Worm (Caenorhabditis elegans) whole organism, L3 larva: ENCODE measurements around the gene elp-1.

Source experiments
- ama-1 ChIP-seq: fragments of 150-350 bp; optimal IDR thresholded peaks from 2 replicates; lab custom pipeline; 2018
- ceh-28 ChIP-seq: fragments of 150-350 bp; optimal IDR thresholded peaks from 2 replicates; lab custom pipeline; 2014; ENCODE audit warnings: missing biosample characterization, missing genetic modification reagents, missing genetic modification characterization
- ceh-82 ChIP-seq: fragments of 150-350 bp; optimal IDR thresholded peaks from 2 replicates; lab custom pipeline; 2014; ENCODE audit warnings: missing biosample characterization, missing genetic modification characterization
- daf-12 ChIP-seq: fragments of 150-350 bp; optimal IDR thresholded peaks from 2 replicates; lab custom pipeline; 2014; ENCODE audit warnings: missing biosample characterization, missing genetic modification reagents, missing genetic modification characterization
- egl-5 ChIP-seq: fragments of 150-350 bp; optimal IDR thresholded peaks from 2 replicates; lab custom pipeline; 2017; ENCODE audit warnings: missing biosample characterization, missing genetic modification reagents, missing genetic modification characterization, inconsistent platforms
- elt-1 ChIP-seq: fragments of 150-350 bp; optimal IDR thresholded peaks from 2 replicates; lab custom pipeline; 2014; ENCODE audit warnings: missing biosample characterization, missing genetic modification characterization
- elt-3 ChIP-seq, 3 experiments: fragments of 150-350 bp in 1 of 3; sonication (generic microtip) in 2 of 3; optimal IDR thresholded peaks; 2 replicates in 2 of 3; 4 replicates in 1 of 3; lab custom pipeline; 2014 to 2017; ENCODE audit warnings: missing biosample characterization in 3 of 3, missing genetic modification characterization in 3 of 3
- eor-1 ChIP-seq, 2 experiments: fragments of 150-350 bp; optimal IDR thresholded peaks; 2 replicates each; lab custom pipeline; 2014 to 2018; ENCODE audit warnings: missing biosample characterization in 2 of 2, missing genetic modification characterization in 2 of 2
- fkh-2 ChIP-seq: fragments of 150-350 bp; optimal IDR thresholded peaks from 2 replicates; lab custom pipeline; 2014; ENCODE audit warnings: missing biosample characterization, missing genetic modification reagents, missing genetic modification characterization
- hmg-11 ChIP-seq: sonication (generic microtip); optimal IDR thresholded peaks from 2 replicates; lab custom pipeline; 2016; ENCODE audit warnings: missing genetic modification characterization, missing compliant biosample characterization
- jun-1 ChIP-seq: fragments of 150-350 bp; optimal IDR thresholded peaks from 2 replicates; lab custom pipeline; 2014; ENCODE audit warnings: missing biosample characterization, missing genetic modification reagents, missing genetic modification characterization
- lin-15B ChIP-seq: fragments of 150-350 bp; optimal IDR thresholded peaks from 2 replicates; lab custom pipeline; 2014; ENCODE audit warnings: missing biosample characterization, missing genetic modification characterization
- lin-39 ChIP-seq: fragments of 150-350 bp; optimal IDR thresholded peaks from 2 replicates; lab custom pipeline; 2018; ENCODE audit warnings: missing biosample characterization, missing genetic modification reagents, missing genetic modification characterization
- lsy-12 ChIP-seq: sonication (generic microtip); optimal IDR thresholded peaks from 2 replicates; lab custom pipeline; 2016; ENCODE audit warnings: mild to moderate bottlenecking, missing genetic modification characterization, missing compliant biosample characterization
- mdl-1 ChIP-seq: fragments of 150-350 bp; optimal IDR thresholded peaks from 2 replicates; lab custom pipeline; 2014; ENCODE audit warnings: missing biosample characterization, missing genetic modification characterization
- mml-1 ChIP-seq: fragments of 150-350 bp; sonication (generic microtip); optimal IDR thresholded peaks from 3 replicates; lab custom pipeline; 2014; ENCODE audit warnings: missing biosample characterization, missing genetic modification characterization
- nfya-1 ChIP-seq: sonication (generic microtip); optimal IDR thresholded peaks from 2 replicates; lab custom pipeline; 2017; ENCODE audit warnings: missing genetic modification characterization, mild to moderate bottlenecking, missing compliant biosample characterization, antibody characterized with exemption, moderate library complexity; ENCODE audit not compliant: insufficient read depth
- nhr-11 ChIP-seq: fragments of 150-350 bp; optimal IDR thresholded peaks from 2 replicates; lab custom pipeline; 2014; ENCODE audit warnings: missing biosample characterization, missing genetic modification characterization
- nhr-12 ChIP-seq: fragments of 150-350 bp; optimal IDR thresholded peaks from 2 replicates; lab custom pipeline; 2014; ENCODE audit warnings: missing biosample characterization, missing genetic modification characterization
- nhr-43 ChIP-seq: sonication (generic microtip); optimal IDR thresholded peaks from 2 replicates; lab custom pipeline; 2016; ENCODE audit warnings: mild to moderate bottlenecking, missing genetic modification characterization, missing compliant biosample characterization; ENCODE audit not compliant: poor library complexity, severe bottlenecking
- nhr-67 ChIP-seq: fragments of 150-350 bp; optimal IDR thresholded peaks from 2 replicates; lab custom pipeline; 2014; ENCODE audit warnings: missing biosample characterization, missing genetic modification characterization
- nhr-77 ChIP-seq: fragments of 150-350 bp; optimal IDR thresholded peaks from 2 replicates; lab custom pipeline; 2014; ENCODE audit warnings: missing biosample characterization, missing genetic modification characterization
- pha-4 ChIP-seq: fragments of 150-350 bp; optimal IDR thresholded peaks from 2 replicates; lab custom pipeline; 2014; ENCODE audit warnings: missing biosample characterization, missing genetic modification reagents, missing genetic modification characterization
- pqm-1 ChIP-seq: fragments of 150-350 bp; optimal IDR thresholded peaks from 2 replicates; lab custom pipeline; 2017; ENCODE audit warnings: missing biosample characterization, missing genetic modification characterization, inconsistent platforms
- sea-2 ChIP-seq: fragments of 150-350 bp; sonication (generic microtip); optimal IDR thresholded peaks from 4 replicates; lab custom pipeline; 2014; ENCODE audit warnings: missing biosample characterization, missing genetic modification reagents, missing genetic modification characterization
- skn-1 ChIP-seq: fragments of 150-350 bp; optimal IDR thresholded peaks from 2 replicates; lab custom pipeline; 2014; ENCODE audit warnings: missing biosample characterization, missing genetic modification characterization
- snpc-4 ChIP-seq: fragments of 150-350 bp; optimal IDR thresholded peaks from 2 replicates; lab custom pipeline; 2014; ENCODE audit warnings: missing biosample characterization, missing genetic modification characterization
- tbx-2 ChIP-seq: sonication (generic microtip); optimal IDR thresholded peaks from 2 replicates; lab custom pipeline; 2016; ENCODE audit warnings: mild to moderate bottlenecking, missing genetic modification characterization, missing compliant biosample characterization
- unc-39 ChIP-seq: sonication (generic microtip); optimal IDR thresholded peaks from 4 replicates; lab custom pipeline; 2017; ENCODE audit warnings: missing biosample characterization, missing genetic modification characterization
- unc-62 ChIP-seq: fragments of 150-350 bp; sonication (generic microtip); optimal IDR thresholded peaks from 4 replicates; lab custom pipeline; 2014; ENCODE audit warnings: missing biosample characterization, missing genetic modification reagents, missing genetic modification characterization
- ztf-11 ChIP-seq: fragments of 150-350 bp; optimal IDR thresholded peaks from 2 replicates; lab custom pipeline; 2014; ENCODE audit warnings: missing biosample characterization, missing genetic modification characterization

The elp-1 gene

DNA sequence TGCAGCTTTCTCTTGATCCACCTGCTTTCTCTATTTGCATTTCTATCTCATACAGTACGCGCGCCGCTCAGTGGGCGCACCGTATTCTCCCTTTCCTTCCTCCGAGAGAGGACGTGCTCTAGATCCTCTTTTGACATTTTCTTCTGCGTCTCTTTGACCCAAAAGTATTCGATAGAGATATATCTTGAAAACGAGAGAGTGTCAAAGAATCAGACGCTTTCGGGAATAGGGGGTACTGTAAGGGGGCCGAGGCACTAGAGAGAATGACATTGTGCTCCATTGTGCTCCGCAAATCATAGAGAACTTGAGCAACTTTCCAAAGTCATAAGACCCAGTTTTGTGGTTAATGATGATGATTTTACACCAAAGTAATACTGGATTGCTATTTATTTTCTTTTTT lies 20.9 kb downstream of the elp-1 start:
- no peak for TF ChIP-seq snpc-4
- TF ChIP-seq skn-1 (tag; lab: Kevin White, UChicago) = no peak
- TF ChIP-seq unc-62 (GFP tag; lab: Kevin White, UChicago) = no peak
- TF ChIP-seq nhr-12 (tag; lab: Kevin White, UChicago) = no peak
- TF ChIP-seq nhr-43 = no peak
- TF ChIP-seq daf-12 (tag; lab: Kevin White, UChicago) = no peak
- TF ChIP-seq mml-1 (tag; lab: Kevin White, UChicago) = no peak
- TF ChIP-seq unc-39 (tag; lab: Kevin White, UChicago) = no peak
- TF ChIP-seq ceh-28 (tag; lab: Kevin White, UChicago) = no peak
- TF ChIP-seq nhr-11 (tag; lab: Kevin White, UChicago) = no peak
- TF ChIP-seq mdl-1 (tag; lab: Kevin White, UChicago) = no peak
- no peak for TF ChIP-seq tbx-2 (tag; lab: Kevin White, UChicago)
- TF ChIP-seq eor-1 (tag; optimal IDR thresholded peaks at IDR 0.05; lab: Kevin White, UChicago) = no peak
- TF ChIP-seq nhr-77 = no peak
- TF ChIP-seq lin-15B (tag; lab: Kevin White, UChicago) = no peak
- TF ChIP-seq elt-1 (tag; lab: Kevin White, UChicago) = no peak
- TF ChIP-seq elt-3 (tag; optimal IDR thresholded peaks at IDR 0.05; lab: Kevin White, UChicago) = no peak
- TF ChIP-seq ztf-11 = no peak
- TF ChIP-seq sea-2 (GFP tag; lab: Kevin White, UChicago) = no peak
- TF ChIP-seq, all 47 proteins: peak for 0

DNA sequence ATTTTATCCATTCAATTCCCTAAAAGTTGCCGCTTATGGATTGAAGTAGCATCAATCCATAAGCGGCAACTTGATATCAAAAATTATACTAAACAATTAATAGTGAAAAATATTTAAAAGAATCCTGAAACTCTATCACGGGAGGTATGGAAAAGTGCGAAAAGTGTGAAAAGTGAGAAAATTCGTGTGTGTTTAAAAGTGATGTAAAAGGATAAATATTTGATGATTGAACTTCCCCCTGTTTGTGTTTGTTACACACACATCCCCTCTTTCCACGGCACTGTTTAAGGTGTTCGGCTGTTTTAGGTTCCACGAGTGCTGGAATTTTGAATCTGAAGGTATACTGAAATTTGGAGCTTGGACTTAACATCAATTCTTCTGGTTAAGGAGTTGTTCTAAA lies 22.0 kb downstream of the elp-1 start:
- TF ChIP-seq fkh-2 = no peak

DNA sequence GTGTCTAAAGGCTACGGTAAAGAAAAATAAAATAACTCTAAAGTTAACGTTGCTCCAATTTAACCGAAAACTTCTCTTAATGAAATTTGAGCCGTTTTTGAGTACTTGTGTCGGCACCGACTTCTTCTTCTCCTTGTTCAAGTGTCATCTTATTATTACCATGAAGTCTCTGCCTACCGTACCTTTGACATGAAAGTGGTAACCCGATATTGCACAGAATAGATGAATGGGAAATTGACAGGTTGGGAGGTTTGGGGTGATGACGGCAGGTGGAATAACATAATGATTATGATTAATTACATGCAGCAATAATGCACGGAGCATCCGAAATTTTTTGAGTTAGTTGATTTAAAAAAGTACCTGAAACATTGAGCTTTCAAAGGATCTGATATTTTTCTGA lies 23.2 kb downstream of the elp-1 start:
- TF ChIP-seq nfya-1 (tag; lab: Kevin White, UChicago) (no peak), nhr-43 (no peak)

DNA sequence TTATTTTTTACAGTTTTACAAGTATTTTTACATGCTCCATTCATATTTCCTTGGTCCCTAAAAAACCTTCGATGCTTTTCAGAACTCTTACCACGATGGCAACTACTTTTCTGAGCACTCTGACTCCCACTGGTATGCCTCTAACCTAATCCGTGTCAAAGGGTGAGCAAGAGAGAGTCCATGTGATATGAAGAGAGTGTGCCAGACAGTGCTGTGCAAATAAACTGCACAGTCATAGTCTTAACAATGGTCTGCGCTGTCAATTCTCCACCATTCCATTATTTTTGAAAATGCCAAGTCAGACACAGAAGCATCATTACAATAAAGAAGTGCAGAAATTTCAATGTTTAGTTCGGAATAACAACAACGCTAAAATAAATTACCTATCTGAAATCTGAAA lies 24.7 kb downstream of the elp-1 start:
- TF ChIP-seq egl-5 (no peak), fkh-2 (no peak)
- TF ChIP-seq, all 47 proteins: peak for 0

DNA sequence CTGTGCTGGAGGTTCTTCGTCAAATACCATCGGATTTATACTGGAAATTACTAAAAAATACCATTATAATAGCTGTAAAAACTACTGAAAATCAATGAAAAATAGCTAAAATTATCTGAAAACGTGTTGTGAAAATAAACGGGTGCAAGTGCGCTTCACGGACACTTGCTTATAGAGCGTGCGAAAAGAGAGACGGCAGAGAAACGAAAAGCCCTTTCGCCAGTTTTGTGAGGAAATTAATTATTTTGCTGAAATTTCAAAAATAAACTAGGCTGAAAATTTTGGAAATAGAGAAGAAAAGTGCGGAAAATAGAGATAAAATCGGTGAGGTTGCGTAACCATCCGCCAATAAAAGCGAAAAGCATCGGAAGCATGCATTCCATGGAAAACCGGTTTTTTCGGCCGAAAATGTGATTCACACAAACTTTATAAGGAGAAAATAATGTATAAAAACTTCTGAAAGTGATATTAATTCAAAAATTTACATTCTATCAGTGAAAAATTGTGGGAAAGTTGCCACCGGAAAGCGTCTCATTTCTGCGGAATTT lies 25.6 kb downstream of the elp-1 start, which contains the start of gene dnj-25:
TSS of gene dnj-25 (minus strand) at position 57 of the 548 bp plus-strand sequence.
- TF ChIP-seq lin-15B (tag; lab: Kevin White, UChicago) (peak; percentile 19), lsy-12 (tag; lab: Kevin White, UChicago) (no peak), jun-1 (tag; lab: Kevin White, UChicago) (no peak), pqm-1 (tag; lab: Kevin White, UChicago) (no peak), lin-39 (tag; lab: Kevin White, UChicago) (no peak), tbx-2 (tag; lab: Kevin White, UChicago) (no peak), ama-1 (lab: Kevin White, UChicago) (peak; percentile 13), nfya-1 (tag; lab: Kevin White, UChicago) (peak; percentile 25), ceh-82 (no peak), pha-4 (tag; lab: Kevin White, UChicago) (peak; percentile 59), nhr-67 (tag; lab: Kevin White, UChicago) (no peak), hmg-11 (tag; lab: Kevin White, UChicago) (peak; percentile 39), elt-1 (tag; lab: Kevin White, UChicago) (no peak), egl-5 (no peak), fkh-2 (no peak), unc-39 (tag; lab: Kevin White, UChicago) (no peak)

DNA sequence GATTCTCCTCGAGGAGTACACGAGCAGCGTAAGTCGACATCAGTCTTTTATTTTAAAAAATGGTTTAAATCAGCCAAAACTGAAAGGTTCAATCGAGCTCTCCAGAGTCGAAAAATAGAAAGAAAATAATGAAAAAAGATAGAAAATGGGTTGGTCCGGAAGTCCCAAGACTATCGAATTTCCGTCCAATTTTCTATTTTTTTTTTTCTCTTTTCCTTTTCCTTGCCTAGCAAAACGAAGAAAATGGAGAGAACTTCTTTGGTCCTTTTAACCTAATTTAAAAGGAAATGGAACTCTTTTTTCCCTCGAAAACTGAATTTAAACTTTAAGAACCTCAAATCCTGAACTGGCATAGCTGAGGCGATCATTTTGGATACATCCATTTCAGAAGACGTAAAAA lies 30.6 kb downstream of the elp-1 start:
- TF ChIP-seq egl-5 = no peak
- no peak for TF ChIP-seq unc-39 (tag; lab: Kevin White, UChicago)
- TF ChIP-seq mml-1 (tag; lab: Kevin White, UChicago) = no peak
- TF ChIP-seq nfya-1 (tag; lab: Kevin White, UChicago) = peak; percentile 4
- TF ChIP-seq nhr-67 (tag; lab: Kevin White, UChicago) = no peak
